Worm (Caenorhabditis elegans) whole organism, late embryonic: Measurements from ENCODE around the gene srg-11.

ENCODE experiments used
- ama-1 ChIP-seq: fragments of 150-350 bp; optimal IDR thresholded peaks from 2 replicates; lab custom pipeline; 2014
- ceh-18 ChIP-seq: sonication (generic microtip); optimal IDR thresholded peaks from 2 replicates; lab custom pipeline; 2016; ENCODE audit warnings: missing genetic modification characterization, missing compliant biosample characterization
- ceh-34 ChIP-seq: sonication (generic microtip); optimal IDR thresholded peaks from 2 replicates; lab custom pipeline; 2016; ENCODE audit warnings: mild to moderate bottlenecking, missing genetic modification characterization, missing compliant biosample characterization
- dmd-4 ChIP-seq: sonication (generic microtip); optimal IDR thresholded peaks from 2 replicates; lab custom pipeline; 2016; ENCODE audit warnings: borderline replicate concordance, missing genetic modification characterization, missing compliant biosample characterization
- dve-1 ChIP-seq: sonication (generic microtip); optimal IDR thresholded peaks from 2 replicates; lab custom pipeline; 2017; ENCODE audit warnings: antibody characterized with exemption, mild to moderate bottlenecking, missing genetic modification characterization, missing compliant biosample characterization
- fkh-6 ChIP-seq: sonication (generic microtip); optimal IDR thresholded peaks from 2 replicates; lab custom pipeline; 2016; ENCODE audit warnings: missing genetic modification characterization, missing compliant biosample characterization
- lin-11 ChIP-seq: fragments of 200-800 bp; sonication (Bioruptor generic); optimal IDR thresholded peaks from 2 replicates; lab custom pipeline; 2018; ENCODE audit warnings: mild to moderate bottlenecking, missing genetic modification characterization, missing compliant biosample characterization
- sox-4 ChIP-seq: sonication (generic microtip); optimal IDR thresholded peaks from 2 replicates; lab custom pipeline; 2017; ENCODE audit warnings: mild to moderate bottlenecking, missing genetic modification characterization, inconsistent platforms, missing compliant biosample characterization

ce11 chrIII:4659426-4659825 is 20.4 kb upstream of the srg-11 start:
- TF ChIP-seq ceh-18 (tag; lab: Kevin White, UChicago): no peak
- TF ChIP-seq sox-4 (tag; lab: Kevin White, UChicago): no peak
- TF ChIP-seq ama-1 (lab: Kevin White, UChicago): no peak
- no peak for TF ChIP-seq dve-1 (tag; lab: Kevin White, UChicago)
- no peak for TF ChIP-seq fkh-6 (tag; lab: Kevin White, UChicago)
- no peak for TF ChIP-seq ceh-34 (tag; lab: Kevin White, UChicago)
- no peak for TF ChIP-seq lin-11 (tag; lab: Kevin White, UChicago)
- TF ChIP-seq dmd-4 (tag; lab: Kevin White, UChicago): no peak
